Fruit fly (Drosophila melanogaster): Measurements from ENCODE around the gene del.
A peak's percentile ranks its signal among the peaks of the same experiment; 100 is the strongest.

The del gene

DNA sequence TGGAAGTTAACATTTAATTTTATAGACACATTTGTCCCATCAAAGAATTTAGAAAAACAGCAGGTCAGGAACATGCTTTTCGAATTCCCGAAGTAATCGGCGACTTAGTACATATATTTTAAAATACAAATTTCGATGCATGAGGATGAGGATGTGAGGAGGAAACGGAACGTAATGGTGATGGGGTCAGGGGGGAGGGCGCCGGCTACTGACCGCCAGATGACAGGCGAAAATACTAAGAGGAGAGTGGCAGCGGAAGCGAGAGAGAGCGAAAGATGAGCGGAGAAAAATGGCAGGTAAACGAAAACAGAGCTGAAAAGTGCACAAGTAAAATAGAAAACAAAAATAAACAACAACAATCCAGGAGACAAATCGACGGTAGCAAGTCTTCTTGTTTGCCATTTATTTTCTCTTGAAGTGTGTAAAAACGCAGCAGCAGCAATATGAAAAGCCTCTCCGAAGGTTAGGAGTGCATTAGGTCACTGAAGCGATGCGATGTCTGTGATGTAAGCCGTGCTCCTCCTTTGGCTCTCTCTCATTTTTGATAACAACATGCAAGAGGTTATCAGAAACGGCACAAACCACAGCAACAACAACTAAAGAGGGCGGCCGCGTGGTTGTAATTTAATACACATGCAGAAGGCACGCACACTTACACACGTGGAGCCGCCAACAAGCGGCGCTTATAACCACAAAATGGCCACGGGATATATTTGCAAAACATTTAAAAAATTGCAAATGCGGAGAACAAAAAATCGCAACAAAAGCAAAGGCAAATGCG lies 30.3 kb upstream of the del start:
- TF ChIP-seq bab1 (GFP tag; optimal IDR thresholded peaks at IDR 0.05): no peak
- no peak for TF ChIP-seq CG7101 (tag; optimal IDR thresholded peaks at IDR 0.05)
- TF ChIP-seq CG33017 (tag; optimal IDR thresholded peaks at IDR 0.05): no peak
- peak; percentile 41 for TF ChIP-seq tj (GFP tag; optimal IDR thresholded peaks at IDR 0.05)
- peak; percentile 42 for TF ChIP-seq cic (GFP tag; optimal IDR thresholded peaks at IDR 0.05)
- TF ChIP-seq Hr96 (GFP tag; optimal IDR thresholded peaks at IDR 0.05): no peak
- no peak for TF ChIP-seq Clk (GFP tag; optimal IDR thresholded peaks at IDR 0.05)
- TF ChIP-seq CG1620 (GFP tag; optimal IDR thresholded peaks at IDR 0.05): no peak
- peak; percentile 88 for TF ChIP-seq Mnt (GFP tag; optimal IDR thresholded peaks at IDR 0.05)
- no peak for TF ChIP-seq toe (GFP tag; optimal IDR thresholded peaks at IDR 0.05)
- TF ChIP-seq kay (GFP tag; ENCODE audit: borderline replicate concordance): no peak
- TF ChIP-seq Crg-1 (GFP tag; optimal IDR thresholded peaks at IDR 0.05): peak; percentile 10
- no peak for TF ChIP-seq CG7045 (GFP tag; optimal IDR thresholded peaks at IDR 0.05)

DNA sequence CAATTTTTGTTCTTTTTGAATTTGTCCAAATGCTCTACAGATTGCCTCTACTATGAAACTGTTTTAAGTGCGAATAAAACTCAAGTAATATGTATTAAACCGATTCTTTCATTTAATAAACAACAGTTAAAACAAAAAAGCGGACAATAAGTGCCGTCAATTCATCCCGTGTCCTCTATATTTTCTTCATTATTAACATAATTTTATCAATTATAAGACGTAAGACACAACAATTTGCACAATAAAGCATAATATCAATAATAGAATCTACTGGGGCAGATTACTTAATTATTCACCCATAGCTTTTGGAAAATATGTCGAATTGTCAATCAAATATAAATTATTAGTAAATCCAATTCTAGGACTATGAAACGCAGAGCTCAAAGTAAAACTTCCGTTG lies 24.6 kb upstream of the del start, which contains the start of gene CG31627:
CG31627 (plus strand) TSS at position 301 of the 400 bp plus-strand sequence.
- TF ChIP-seq Mnt (GFP tag; optimal IDR thresholded peaks at IDR 0.05) (no peak), CG11617 (GFP tag; optimal IDR thresholded peaks at IDR 0.05) (no peak), cic (GFP tag; optimal IDR thresholded peaks at IDR 0.05) (no peak), CG1620 (GFP tag; optimal IDR thresholded peaks at IDR 0.05) (no peak), CG7045 (GFP tag; optimal IDR thresholded peaks at IDR 0.05) (no peak), CG5204 (GFP tag; optimal IDR thresholded peaks at IDR 0.05) (no peak), Hr96 (GFP tag; optimal IDR thresholded peaks at IDR 0.05) (no peak), Clk (GFP tag; optimal IDR thresholded peaks at IDR 0.05) (no peak), kay (GFP tag; ENCODE audit: borderline replicate concordance) (no peak)

DNA sequence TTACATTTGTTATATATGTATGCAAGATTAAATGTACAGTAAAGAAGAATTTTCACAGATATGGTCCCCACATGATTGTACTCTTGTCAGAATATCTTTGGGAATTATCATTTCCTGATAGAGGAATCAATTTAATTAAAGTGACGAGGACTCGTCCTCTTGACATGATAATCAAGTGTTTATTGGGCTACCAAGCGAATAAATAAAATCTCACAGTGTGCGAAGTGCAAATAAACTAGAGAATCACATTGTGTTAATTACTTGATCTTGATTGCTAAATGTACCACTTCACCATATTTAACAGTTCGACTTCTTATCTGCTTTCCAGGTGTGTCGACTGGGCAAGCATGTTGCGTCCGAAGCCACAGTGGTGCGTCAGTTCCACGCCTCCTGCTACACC lies 21.5 kb upstream of the del start:
- TF ChIP-seq CG11617 (GFP tag; optimal IDR thresholded peaks at IDR 0.05): no peak
- no peak for TF ChIP-seq ovo (GFP tag; optimal IDR thresholded peaks at IDR 0.05)
- no peak for TF ChIP-seq toe (GFP tag; optimal IDR thresholded peaks at IDR 0.05)
- TF ChIP-seq tj (GFP tag; optimal IDR thresholded peaks at IDR 0.05): no peak
- TF ChIP-seq CG33017 (tag; optimal IDR thresholded peaks at IDR 0.05): no peak
- TF ChIP-seq Clk (GFP tag; optimal IDR thresholded peaks at IDR 0.05): no peak
- TF ChIP-seq bab1 (GFP tag; optimal IDR thresholded peaks at IDR 0.05): no peak
- TF ChIP-seq Crg-1 (GFP tag; optimal IDR thresholded peaks at IDR 0.05): no peak
- TF ChIP-seq CG1620 (GFP tag; optimal IDR thresholded peaks at IDR 0.05): no peak
- TF ChIP-seq cic (GFP tag; optimal IDR thresholded peaks at IDR 0.05): no peak
- no peak for TF ChIP-seq CG7045 (GFP tag; optimal IDR thresholded peaks at IDR 0.05)
- TF ChIP-seq CG12768 (GFP tag; optimal IDR thresholded peaks at IDR 0.05): no peak
- no peak for TF ChIP-seq pad (GFP tag; optimal IDR thresholded peaks at IDR 0.05)
- TF ChIP-seq Mnt (GFP tag; optimal IDR thresholded peaks at IDR 0.05): no peak
- no peak for TF ChIP-seq cnc (optimal IDR thresholded peaks at IDR 0.05)

DNA sequence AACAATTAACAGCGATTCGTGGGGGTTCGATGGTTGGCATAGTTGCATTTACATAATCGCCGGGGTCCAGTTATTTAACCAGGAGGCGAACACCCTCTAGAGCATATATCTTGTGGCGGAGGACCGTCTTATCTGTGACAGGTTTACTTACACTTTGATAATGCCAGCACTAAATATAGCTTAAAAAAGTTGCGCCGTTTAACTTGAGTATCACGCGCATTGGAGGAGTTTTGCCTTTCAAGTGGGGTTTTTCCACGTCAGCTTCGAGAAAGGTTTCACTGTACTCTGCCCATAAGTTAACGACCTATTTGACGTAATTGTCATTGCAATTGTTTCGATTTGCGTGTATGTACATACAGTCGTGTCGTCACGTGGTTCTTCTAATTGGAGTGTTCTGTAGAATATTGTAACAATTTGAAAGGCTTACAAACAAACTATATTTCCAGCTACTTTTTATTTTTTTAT lies 20.8 kb upstream of the del start:
- no peak for TF ChIP-seq toe (GFP tag; optimal IDR thresholded peaks at IDR 0.05)
- TF ChIP-seq cic (GFP tag; optimal IDR thresholded peaks at IDR 0.05): peak; percentile 12
- TF ChIP-seq CG7045 (GFP tag; optimal IDR thresholded peaks at IDR 0.05): peak; percentile 2
- peak; percentile 43 for TF ChIP-seq CG12768 (GFP tag; optimal IDR thresholded peaks at IDR 0.05)
- TF ChIP-seq CG7101 (tag; optimal IDR thresholded peaks at IDR 0.05): no peak

DNA sequence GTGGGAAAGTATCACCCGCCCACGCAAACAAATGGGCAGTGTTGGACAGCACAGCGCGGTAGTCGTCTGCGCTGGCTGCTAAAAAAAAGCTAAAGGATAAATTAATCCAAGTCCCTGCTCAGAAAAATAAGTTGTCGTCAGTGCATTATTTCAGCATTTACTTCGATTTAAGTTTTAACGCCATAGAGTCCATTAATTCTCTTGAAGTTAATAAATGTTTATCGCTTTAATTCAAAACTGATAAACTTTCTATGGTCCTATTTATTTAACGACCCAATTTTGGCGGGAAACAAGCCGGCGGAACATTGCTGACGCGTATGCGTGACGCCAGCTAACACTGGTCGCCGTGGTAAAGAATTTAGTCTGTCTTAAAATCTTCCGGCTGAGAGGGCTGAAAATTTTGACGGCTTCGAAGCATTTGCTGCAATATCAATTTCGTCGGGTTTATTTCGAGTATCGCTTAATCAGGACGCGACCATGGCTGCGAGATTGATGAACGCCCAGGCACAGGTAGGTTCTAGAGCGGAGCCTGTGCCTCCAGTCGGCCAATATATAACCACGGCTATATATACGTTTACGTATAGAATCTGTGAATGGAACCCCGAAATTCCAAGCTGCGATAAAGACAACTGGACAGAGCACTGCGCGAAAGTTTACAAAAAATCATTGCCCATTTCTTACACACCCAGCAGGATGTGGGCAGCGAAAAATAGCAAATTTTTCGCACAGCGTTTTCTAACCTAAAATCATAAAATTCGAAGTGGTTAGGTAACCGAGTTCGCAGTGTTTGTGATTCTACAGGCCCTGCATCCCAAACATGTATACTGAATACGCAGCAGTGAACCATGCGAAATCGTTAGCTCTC lies 20.2 kb upstream of the del start, which contains the start of the genes mAcon1, CG43345 and CG43346:
mAcon1 (plus strand) TSS at position 276 of the 865 bp plus-strand sequence.
CG43345 (minus strand) TSS at position 287 of the 865 bp plus-strand sequence.
CG43346 (minus strand) TSS at position 287 of the 865 bp plus-strand sequence.
- no peak for TF ChIP-seq toe (GFP tag; optimal IDR thresholded peaks at IDR 0.05)
- no peak for TF ChIP-seq kay (GFP tag; ENCODE audit: borderline replicate concordance)
- TF ChIP-seq Clk (GFP tag; optimal IDR thresholded peaks at IDR 0.05): peak; percentile 84
- TF ChIP-seq bab1 (GFP tag; optimal IDR thresholded peaks at IDR 0.05): peak; percentile 71
- TF ChIP-seq CG5204 (GFP tag; optimal IDR thresholded peaks at IDR 0.05): no peak
- peak; percentile 72 for TF ChIP-seq CG14711 (tag; optimal IDR thresholded peaks at IDR 0.05)
- peak; percentile 85 for TF ChIP-seq ovo (GFP tag; optimal IDR thresholded peaks at IDR 0.05)
- TF ChIP-seq CG7101 (tag; optimal IDR thresholded peaks at IDR 0.05): peak; percentile 87
- peak; percentile 91 for TF ChIP-seq Mnt (GFP tag; optimal IDR thresholded peaks at IDR 0.05)
- no peak for TF ChIP-seq cnc (optimal IDR thresholded peaks at IDR 0.05)
- TF ChIP-seq cic (GFP tag; optimal IDR thresholded peaks at IDR 0.05): peak; percentile 70
- peak; percentile 97 for TF ChIP-seq Crg-1 (GFP tag; optimal IDR thresholded peaks at IDR 0.05)
- TF ChIP-seq CG7045 (GFP tag; optimal IDR thresholded peaks at IDR 0.05): peak; percentile 87
- TF ChIP-seq tj (GFP tag; optimal IDR thresholded peaks at IDR 0.05): peak; percentile 67
- TF ChIP-seq pad (GFP tag; optimal IDR thresholded peaks at IDR 0.05): peak; percentile 87
- TF ChIP-seq Hr96 (GFP tag; optimal IDR thresholded peaks at IDR 0.05): peak; percentile 95
- peak; percentile 86 for TF ChIP-seq CG33017 (tag; optimal IDR thresholded peaks at IDR 0.05)
- peak; percentile 92 for TF ChIP-seq CG1620 (GFP tag; optimal IDR thresholded peaks at IDR 0.05)
- TF ChIP-seq CG12768 (GFP tag; optimal IDR thresholded peaks at IDR 0.05): peak; percentile 94
- peak; percentile 88 for TF ChIP-seq CG11617 (GFP tag; optimal IDR thresholded peaks at IDR 0.05)
